Worm (Caenorhabditis elegans) whole organism, early embryonic: Measurements from ENCODE around the gene F52F10.2.

ENCODE experiments used
- B0310.2 ChIP-seq: sonication (generic microtip); optimal IDR thresholded peaks from 2 replicates; lab custom pipeline; 2016; ENCODE audit warnings: mild to moderate bottlenecking, missing genetic modification characterization, missing compliant biosample characterization
- F13C5.2 ChIP-seq: sonication (generic microtip); optimal IDR thresholded peaks from 2 replicates; lab custom pipeline; 2017; ENCODE audit warnings: mild to moderate bottlenecking, missing genetic modification characterization, inconsistent platforms, missing compliant biosample characterization
- aly-1 ChIP-seq: sonication (generic microtip); optimal IDR thresholded peaks from 2 replicates; lab custom pipeline; 2016; ENCODE audit warnings: missing genetic modification characterization, missing compliant biosample characterization
- ama-1 ChIP-seq: fragments of 150-350 bp; optimal IDR thresholded peaks from 2 replicates; lab custom pipeline; 2014
- ceh-13 ChIP-seq: fragments of 200-800 bp; sonication (Bioruptor generic); optimal IDR thresholded peaks from 2 replicates; lab custom pipeline; 2018; ENCODE audit warnings: mild to moderate bottlenecking, missing genetic modification characterization, missing compliant biosample characterization
- ceh-36 ChIP-seq: sonication (generic microtip); optimal IDR thresholded peaks from 2 replicates; lab custom pipeline; 2016; ENCODE audit warnings: missing genetic modification characterization, inconsistent platforms, missing compliant biosample characterization
- ets-7 ChIP-seq: sonication (generic microtip); optimal IDR thresholded peaks from 2 replicates; lab custom pipeline; 2016; ENCODE audit warnings: missing genotype, missing genetic modification characterization, missing compliant biosample characterization
- flt-1 ChIP-seq: fragments of 200-800 bp; sonication (Bioruptor generic); IDR thresholded peaks from 2 replicates; pipeline ENCODE4 v1.3.6; 2022; ENCODE audit warnings: missing genetic modification characterization, missing compliant biosample characterization
- hmbx-1 ChIP-seq: sonication (generic microtip); optimal IDR thresholded peaks from 2 replicates; lab custom pipeline; 2016; ENCODE audit warnings: mild to moderate bottlenecking, missing genetic modification characterization, missing compliant biosample characterization
- hmg-4 ChIP-seq: fragments of 200-800 bp; sonication (Bioruptor generic); optimal IDR thresholded peaks from 2 replicates; lab custom pipeline; 2018; ENCODE audit warnings: mild to moderate bottlenecking, missing genetic modification characterization, missing compliant biosample characterization
- hnd-1 ChIP-seq: sonication (generic microtip); optimal IDR thresholded peaks from 2 replicates; lab custom pipeline; 2016; ENCODE audit warnings: missing genetic modification characterization, missing compliant biosample characterization
- pes-1 ChIP-seq: fragments of 200-800 bp; sonication (Bioruptor generic); IDR thresholded peaks from 2 replicates; pipeline ENCODE4 v1.3.6; 2022; ENCODE audit warnings: missing genetic modification reagents, missing genetic modification characterization, missing compliant biosample characterization
- scrt-1 ChIP-seq: fragments of 200-800 bp; sonication (Bioruptor generic); IDR thresholded peaks from 2 replicates; pipeline ENCODE4 v1.3.6; 2022; ENCODE audit warnings: missing genetic modification characterization, missing compliant biosample characterization
- sea-1 ChIP-seq: fragments of 200-800 bp; sonication (Bioruptor generic); conservative IDR thresholded peaks from 2 replicates; pipeline ENCODE4 v1.3.6; 2022; ENCODE audit warnings: missing genetic modification characterization, missing compliant biosample characterization
- tbx-11 ChIP-seq: fragments of 200-800 bp; sonication (Bioruptor generic); IDR thresholded peaks from 2 replicates; pipeline ENCODE4 v1.3.6; 2022; ENCODE audit warnings: missing genetic modification characterization, missing compliant biosample characterization
- tbx-37 ChIP-seq: fragments of 200-800 bp; sonication (Bioruptor generic); conservative IDR thresholded peaks from 2 replicates; pipeline ENCODE4 v1.3.6; 2022; ENCODE audit warnings: missing genetic modification reagents, missing genetic modification characterization, missing compliant biosample characterization
- tra-4 ChIP-seq: sonication (generic microtip); optimal IDR thresholded peaks from 2 replicates; lab custom pipeline; 2017; ENCODE audit warnings: missing genetic modification characterization, missing compliant biosample characterization

The F52F10.2 gene

DNA sequence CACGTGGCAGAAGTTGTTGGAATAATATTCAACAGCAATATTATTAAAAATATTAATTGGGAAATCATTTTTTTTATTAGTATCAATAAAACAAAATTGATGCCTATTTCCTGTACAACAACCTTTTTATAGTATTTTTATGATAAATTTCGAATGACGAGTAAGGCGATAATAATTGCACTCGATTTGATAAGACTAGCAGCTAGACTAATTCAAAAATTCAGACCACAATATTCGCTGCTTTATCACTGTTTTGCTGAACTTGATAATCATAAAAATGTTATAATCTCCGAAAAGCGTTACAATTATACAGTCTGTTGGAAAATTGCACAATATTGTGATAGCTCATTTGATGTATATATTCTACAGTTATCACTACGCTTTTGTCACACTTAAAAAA, 2.2 kb upstream of the F52F10.2 start, which contains the start of gene oac-32:
Gene oac-32, minus strand, starts transcription at position 90 of the 400 bp plus-strand sequence.
- TF ChIP-seq ceh-13 (GFP tag; lab: Kevin White, UChicago) (no peak), scrt-1 (GFP tag; lab: Robert Waterston, UW) (no peak), ets-7 (tag; lab: Kevin White, UChicago) (no peak), tbx-11 (GFP tag; lab: Robert Waterston, UW) (no peak), F13C5.2 (no peak), ama-1 (lab: Kevin White, UChicago) (no peak), hmg-4 (no peak), tbx-37 (GFP tag; lab: Robert Waterston, UW) (no peak), tra-4 (tag; lab: Kevin White, UChicago) (no peak), flt-1 (GFP tag; lab: Robert Waterston, UW) (no peak)

- TF ChIP-seq tbx-11 (GFP tag; lab: Robert Waterston, UW) (no peak), ceh-36 (tag; lab: Kevin White, UChicago) (no peak), tra-4 (tag; lab: Kevin White, UChicago) (no peak), sea-1 (GFP tag; lab: Robert Waterston, UW) (no peak), B0310.2 (tag; lab: Kevin White, UChicago) (no peak), scrt-1 (GFP tag; lab: Robert Waterston, UW) (no peak), hnd-1 (no peak), F13C5.2 (no peak), hmbx-1 (tag; lab: Kevin White, UChicago) (no peak), ets-7 (tag; lab: Kevin White, UChicago) (no peak), tbx-37 (GFP tag; lab: Robert Waterston, UW) (no peak), ama-1 (lab: Kevin White, UChicago) (no peak), pes-1 (GFP tag; lab: Robert Waterston, UW) (no peak), hmg-4 (no peak), flt-1 (GFP tag; lab: Robert Waterston, UW) (no peak), aly-1 (tag; lab: Kevin White, UChicago) (no peak), ceh-13 (GFP tag; lab: Kevin White, UChicago) (no peak)
Observed at ce11 chrV:1550697-1551096, 2.8 kb downstream of the F52F10.2 start.

ce11 chrV:1551143-1551542, 3.2 kb downstream of the F52F10.2 start:
- no peak for TF ChIP-seq hmbx-1 (tag; lab: Kevin White, UChicago)
- no peak for TF ChIP-seq ama-1 (lab: Kevin White, UChicago)
- no peak for TF ChIP-seq F13C5.2
- no peak for TF ChIP-seq scrt-1 (GFP tag; lab: Robert Waterston, UW)
- no peak for TF ChIP-seq tbx-37 (GFP tag; lab: Robert Waterston, UW)
- TF ChIP-seq aly-1 (tag; lab: Kevin White, UChicago): no peak
- no peak for TF ChIP-seq ets-7 (tag; lab: Kevin White, UChicago)

DNA sequence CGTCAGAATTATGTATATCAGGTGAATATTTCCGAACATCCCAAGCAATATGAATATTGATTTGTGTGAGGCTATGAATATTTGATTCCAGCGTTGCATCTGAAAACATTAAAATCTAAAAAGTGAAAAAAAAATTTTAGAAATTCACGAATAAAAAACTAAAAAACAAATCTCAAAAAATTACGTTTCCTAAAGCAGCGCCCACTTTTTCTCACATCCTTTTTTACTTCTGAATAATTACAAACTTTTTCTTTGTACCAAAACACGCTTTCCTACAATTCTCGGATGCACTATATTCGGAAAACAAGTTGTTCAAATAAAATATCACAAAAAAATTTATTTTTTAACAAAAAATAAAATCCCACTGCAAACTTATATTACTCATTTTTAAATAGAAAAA, 5.1 kb downstream of the F52F10.2 start, which contains the start of gene srsx-8:
Gene srsx-8, minus strand, starts transcription at position 101 of the 400 bp plus-strand sequence.
- TF ChIP-seq hmbx-1 (tag; lab: Kevin White, UChicago): no peak

DNA sequence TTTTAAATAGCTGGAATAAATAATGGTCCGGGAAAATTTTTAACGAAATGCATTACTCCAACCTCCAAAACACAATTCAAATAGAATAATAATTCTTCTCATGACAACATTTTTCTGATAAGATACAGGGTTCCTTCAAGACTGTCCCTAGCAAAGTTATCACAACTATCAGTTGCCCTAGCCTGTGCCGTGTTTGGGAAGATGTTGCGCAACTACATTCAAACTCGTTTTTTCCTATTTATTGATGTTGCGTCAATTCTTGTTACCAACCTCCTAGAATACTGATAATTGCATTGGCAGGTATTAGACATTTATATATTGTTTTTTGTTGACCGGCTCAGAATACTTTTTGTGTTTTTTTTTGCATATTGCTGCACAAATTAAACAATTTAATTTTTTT, 7.1 kb downstream of the F52F10.2 start:
- TF ChIP-seq hnd-1 (no peak), tbx-11 (GFP tag; lab: Robert Waterston, UW) (no peak), ets-7 (tag; lab: Kevin White, UChicago) (no peak), pes-1 (GFP tag; lab: Robert Waterston, UW) (no peak), hmg-4 (no peak)

ce11 chrV:1558113-1558512, 10.2 kb downstream of the F52F10.2 start:
- TF ChIP-seq pes-1 (GFP tag; lab: Robert Waterston, UW) (no peak), aly-1 (tag; lab: Kevin White, UChicago) (no peak), hmbx-1 (tag; lab: Kevin White, UChicago) (no peak), tbx-11 (GFP tag; lab: Robert Waterston, UW) (no peak), ceh-36 (tag; lab: Kevin White, UChicago) (no peak), tra-4 (tag; lab: Kevin White, UChicago) (no peak), B0310.2 (tag; lab: Kevin White, UChicago) (no peak), ceh-13 (GFP tag; lab: Kevin White, UChicago) (no peak), flt-1 (GFP tag; lab: Robert Waterston, UW) (no peak), scrt-1 (GFP tag; lab: Robert Waterston, UW) (no peak), hmg-4 (no peak), ets-7 (tag; lab: Kevin White, UChicago) (no peak), hnd-1 (no peak), sea-1 (GFP tag; lab: Robert Waterston, UW) (no peak), ama-1 (lab: Kevin White, UChicago) (no peak), tbx-37 (GFP tag; lab: Robert Waterston, UW) (no peak), F13C5.2 (no peak)

ce11 chrV:1561169-1561568, 13.2 kb downstream of the F52F10.2 start:
- TF ChIP-seq pes-1 (GFP tag; lab: Robert Waterston, UW) (peak; percentile 82), tbx-37 (GFP tag; lab: Robert Waterston, UW) (peak; percentile 91), flt-1 (GFP tag; lab: Robert Waterston, UW) (peak; percentile 70), scrt-1 (GFP tag; lab: Robert Waterston, UW) (peak; percentile 86), tbx-11 (GFP tag; lab: Robert Waterston, UW) (peak; percentile 82), sea-1 (GFP tag; lab: Robert Waterston, UW) (peak; percentile 71; the same call in 1 of the 2 replicates)

DNA sequence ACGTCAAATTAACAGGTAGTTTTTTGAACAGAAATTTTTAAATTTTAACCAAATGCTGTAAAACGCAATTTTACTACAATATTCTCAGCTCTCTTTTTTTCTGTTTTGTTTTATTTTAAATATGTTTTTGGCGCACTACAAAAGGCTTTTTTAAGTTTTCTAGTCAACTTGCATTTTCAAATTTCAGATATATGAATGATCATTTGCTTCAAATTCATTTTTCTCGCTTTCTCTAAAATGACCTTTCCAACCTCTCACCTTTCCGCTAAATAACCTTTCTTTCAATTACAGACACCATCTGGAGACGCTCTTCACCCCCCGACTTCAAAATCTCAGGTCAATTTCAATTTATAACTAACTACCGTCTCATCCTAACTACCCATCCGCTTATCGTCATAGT, 18.8 kb downstream of the F52F10.2 start, which contains the start of gene cdc-25.2:
Gene cdc-25.2, plus strand, starts transcription at position 301 of the 400 bp plus-strand sequence.
- TF ChIP-seq ama-1 (lab: Kevin White, UChicago) (no peak), tbx-37 (GFP tag; lab: Robert Waterston, UW) (no peak), aly-1 (tag; lab: Kevin White, UChicago) (no peak), hnd-1 (no peak), F13C5.2 (no peak), ceh-13 (GFP tag; lab: Kevin White, UChicago) (no peak), hmbx-1 (tag; lab: Kevin White, UChicago) (no peak), hmg-4 (no peak), B0310.2 (tag; lab: Kevin White, UChicago) (no peak), flt-1 (GFP tag; lab: Robert Waterston, UW) (no peak), pes-1 (GFP tag; lab: Robert Waterston, UW) (no peak), tra-4 (tag; lab: Kevin White, UChicago) (no peak), ceh-36 (tag; lab: Kevin White, UChicago) (no peak), ets-7 (tag; lab: Kevin White, UChicago) (no peak), scrt-1 (GFP tag; lab: Robert Waterston, UW) (no peak), tbx-11 (GFP tag; lab: Robert Waterston, UW) (no peak), sea-1 (GFP tag; lab: Robert Waterston, UW) (no peak)
